Fruit fly (Drosophila melanogaster): ENCODE results near the gene CG5790.

Gene CG5790

dm6 chr2L:18294421-18294890, at the start of gene CG5790:
Gene CG5790, plus strand, starts transcription at chr2L:18294840.
- TF ChIP-seq usp (GFP tag; optimal IDR thresholded peaks at IDR 0.05): no peak
- TF ChIP-seq psq (optimal IDR thresholded peaks at IDR 0.05): no peak
- no peak for TF ChIP-seq CG8478 (optimal IDR thresholded peaks at IDR 0.05)
- TF ChIP-seq pan (optimal IDR thresholded peaks at IDR 0.05): no peak

- no peak for TF ChIP-seq CG8478 (optimal IDR thresholded peaks at IDR 0.05)
- no peak for TF ChIP-seq psq (optimal IDR thresholded peaks at IDR 0.05)
Observed at dm6 chr2L:18257878-18258277, 36.8 kb upstream of the CG5790 start, which contains the start of gene CG31788. Gene CG31788, minus strand, starts transcription at chr2L:18257978.

- no peak for TF ChIP-seq usp (GFP tag; optimal IDR thresholded peaks at IDR 0.05)
- no peak for TF ChIP-seq EcR (GFP tag; optimal IDR thresholded peaks at IDR 0.05)
- TF ChIP-seq psq (optimal IDR thresholded peaks at IDR 0.05): no peak
- no peak for TF ChIP-seq CG8478 (optimal IDR thresholded peaks at IDR 0.05)
- no peak for TF ChIP-seq pan (optimal IDR thresholded peaks at IDR 0.05)
Observed at dm6 chr2L:18267815-18268214, 26.8 kb upstream of the CG5790 start.

- TF ChIP-seq Dll (optimal IDR thresholded peaks at IDR 0.05): no peak
Observed at dm6 chr2L:18275663-18276062, 19.0 kb upstream of the CG5790 start, which contains the start of gene CG42750. Gene CG42750, minus strand, starts transcription at chr2L:18275770.

dm6 chr2L:18284150-18284842, 10.3 kb upstream of the CG5790 start:
- TF ChIP-seq pan (optimal IDR thresholded peaks at IDR 0.05) (no peak), EcR (GFP tag; optimal IDR thresholded peaks at IDR 0.05) (no peak), CG8478 (optimal IDR thresholded peaks at IDR 0.05) (no peak), usp (GFP tag; optimal IDR thresholded peaks at IDR 0.05) (no peak), psq (optimal IDR thresholded peaks at IDR 0.05) (no peak), Dll (optimal IDR thresholded peaks at IDR 0.05) (no peak)

dm6 chr2L:18285620-18286019, 9.0 kb upstream of the CG5790 start, which contains the start of gene CG31787:
Gene CG31787, minus strand, starts transcription at chr2L:18285720.
- TF ChIP-seq usp (GFP tag; optimal IDR thresholded peaks at IDR 0.05) (no peak), Dll (optimal IDR thresholded peaks at IDR 0.05) (no peak), pan (optimal IDR thresholded peaks at IDR 0.05) (no peak), CG8478 (optimal IDR thresholded peaks at IDR 0.05) (no peak), EcR (GFP tag; optimal IDR thresholded peaks at IDR 0.05) (no peak), psq (optimal IDR thresholded peaks at IDR 0.05) (no peak)

dm6 chr2L:18287171-18287570, 7.5 kb upstream of the CG5790 start:
- no peak for TF ChIP-seq Dll (optimal IDR thresholded peaks at IDR 0.05)
- TF ChIP-seq CG8478 (optimal IDR thresholded peaks at IDR 0.05): no peak
- no peak for TF ChIP-seq EcR (GFP tag; optimal IDR thresholded peaks at IDR 0.05)
- TF ChIP-seq psq (optimal IDR thresholded peaks at IDR 0.05): no peak
- no peak for TF ChIP-seq usp (GFP tag; optimal IDR thresholded peaks at IDR 0.05)
- no peak for TF ChIP-seq pan (optimal IDR thresholded peaks at IDR 0.05)

dm6 chr2L:18291362-18291761, 3.3 kb upstream of the CG5790 start, which contains the start of gene CG43362:
Gene CG43362, minus strand, starts transcription at chr2L:18291462.
- no peak for TF ChIP-seq CG8478 (optimal IDR thresholded peaks at IDR 0.05)
- no peak for TF ChIP-seq pan (optimal IDR thresholded peaks at IDR 0.05)
- TF ChIP-seq psq (optimal IDR thresholded peaks at IDR 0.05): no peak
- no peak for TF ChIP-seq usp (GFP tag; optimal IDR thresholded peaks at IDR 0.05)
- TF ChIP-seq EcR (GFP tag; optimal IDR thresholded peaks at IDR 0.05): no peak
- no peak for TF ChIP-seq Dll (optimal IDR thresholded peaks at IDR 0.05)

- TF ChIP-seq CG8478 (optimal IDR thresholded peaks at IDR 0.05) (no peak), EcR (GFP tag; optimal IDR thresholded peaks at IDR 0.05) (no peak), Dll (optimal IDR thresholded peaks at IDR 0.05) (no peak), pan (optimal IDR thresholded peaks at IDR 0.05) (no peak), usp (GFP tag; optimal IDR thresholded peaks at IDR 0.05) (no peak), psq (optimal IDR thresholded peaks at IDR 0.05) (no peak)
Observed at dm6 chr2L:18292222-18292621, 2.4 kb upstream of the CG5790 start, which contains the start of gene Sfp36F. Gene Sfp36F, plus strand, starts transcription at chr2L:18292522.

- TF ChIP-seq psq (optimal IDR thresholded peaks at IDR 0.05) (no peak), pan (optimal IDR thresholded peaks at IDR 0.05) (no peak), usp (GFP tag; optimal IDR thresholded peaks at IDR 0.05) (no peak), EcR (GFP tag; optimal IDR thresholded peaks at IDR 0.05) (no peak), Dll (optimal IDR thresholded peaks at IDR 0.05) (no peak), CG8478 (optimal IDR thresholded peaks at IDR 0.05) (no peak)
Observed at dm6 chr2L:18298541-18298940, 3.9 kb downstream of the CG5790 start.

dm6 chr2L:18302780-18303179, 8.1 kb downstream of the CG5790 start:
- TF ChIP-seq Dll (optimal IDR thresholded peaks at IDR 0.05): no peak
- TF ChIP-seq EcR (GFP tag; optimal IDR thresholded peaks at IDR 0.05): no peak
- TF ChIP-seq pan (optimal IDR thresholded peaks at IDR 0.05): no peak
- TF ChIP-seq CG8478 (optimal IDR thresholded peaks at IDR 0.05): no peak
- TF ChIP-seq usp (GFP tag; optimal IDR thresholded peaks at IDR 0.05): no peak
- TF ChIP-seq psq (optimal IDR thresholded peaks at IDR 0.05): no peak

dm6 chr2L:18304469-18304868, 9.8 kb downstream of the CG5790 start:
- TF ChIP-seq CG8478 (optimal IDR thresholded peaks at IDR 0.05) (no peak), pan (optimal IDR thresholded peaks at IDR 0.05) (no peak), usp (GFP tag; optimal IDR thresholded peaks at IDR 0.05) (no peak), psq (optimal IDR thresholded peaks at IDR 0.05) (no peak), Dll (optimal IDR thresholded peaks at IDR 0.05) (no peak)

Measured in whole organism.